Worm (Caenorhabditis elegans) whole organism, L1 larva: ENCODE data around the gene Y82E9BL.6.
"Not testable (repeated sequence)": the region's sequence is repeated elsewhere in the genome, so short reads cannot be mapped to it uniquely, and the experiment has no call there.

Experiments
- ama-1 ChIP-seq: fragments of 150-350 bp; optimal IDR thresholded peaks from 2 replicates; lab custom pipeline; 2014
- lir-3 ChIP-seq: sonication (generic microtip); optimal IDR thresholded peaks from 2 replicates; lab custom pipeline; 2016; ENCODE audit warnings: mild to moderate bottlenecking, missing genetic modification characterization, moderate library complexity, missing compliant biosample characterization; ENCODE audit not compliant: poor library complexity
- nhr-237 ChIP-seq: fragments of 150-350 bp; optimal IDR thresholded peaks from 2 replicates; lab custom pipeline; 2014; ENCODE audit warnings: missing biosample characterization, missing genetic modification characterization
- nhr-77 ChIP-seq: fragments of 150-350 bp; optimal IDR thresholded peaks from 2 replicates; lab custom pipeline; 2014; ENCODE audit warnings: missing biosample characterization, missing genetic modification characterization
- nhr-85 ChIP-seq: sonication (generic microtip); peaks from one replicate; lab custom pipeline; 2016; ENCODE audit warnings: missing genetic modification characterization, inconsistent platforms, missing compliant biosample characterization
- ztf-11 ChIP-seq, 2 experiments: sonication (generic microtip); optimal IDR thresholded peaks; 2 replicates each; lab custom pipeline; 2016 to 2017; ENCODE audit warnings: missing genetic modification characterization in 2 of 2, missing biosample characterization in 1 of 2, missing compliant biosample characterization in 1 of 2

ce11 chrIII:1377903-1378302 lies 32.3 kb upstream of the Y82E9BL.6 start, which contains the start of gene pals-40:
- TF ChIP-seq nhr-237 (tag; lab: Kevin White, UChicago); ama-1; nhr-77 (tag; lab: Kevin White, UChicago); lir-3 (tag; lab: Kevin White, UChicago); nhr-85 (tag; lab: Kevin White, UChicago); ztf-11 (tag; optimal IDR thresholded peaks at IDR 0.05; lab: Kevin White, UChicago): not testable (repeated sequence)
